Worm (Caenorhabditis elegans): ENCODE results near the gene F08D12.4.

DNA sequence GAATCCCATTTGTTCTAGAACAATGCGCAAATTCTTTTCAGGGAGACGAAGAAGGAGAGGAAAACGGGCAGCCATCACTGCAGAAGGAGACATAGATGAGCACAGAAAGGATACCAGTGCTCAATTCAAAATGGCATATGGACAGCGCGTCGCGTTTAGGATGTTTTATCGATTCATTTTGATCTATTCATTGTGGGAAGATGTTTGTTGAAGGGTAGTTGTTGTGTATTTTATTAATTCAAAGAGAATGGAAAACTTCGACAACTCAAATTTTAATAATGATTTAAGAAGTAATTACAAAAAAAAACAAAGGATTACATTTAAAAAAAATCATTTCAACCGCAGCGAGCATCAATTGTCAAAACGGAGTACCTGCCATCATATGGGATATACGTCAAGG is 5.8 kb upstream of the F08D12.4 start, which contains the start of gene sdz-10:
- no peak for TF ChIP-seq ztf-11 (tag; optimal IDR thresholded peaks at IDR 0.05)
- no peak for TF ChIP-seq aly-2 (tag; optimal IDR thresholded peaks at IDR 0.05)
- TF ChIP-seq elt-3 (tag; optimal IDR thresholded peaks at IDR 0.05) = no peak
- no peak for TF ChIP-seq unc-62 (GFP tag; optimal IDR thresholded peaks at IDR 0.05)
- TF ChIP-seq fos-1 (tag; optimal IDR thresholded peaks at IDR 0.05) = no peak
- no peak for TF ChIP-seq unc-39 (tag; optimal IDR thresholded peaks at IDR 0.05)
- no peak for TF ChIP-seq nhr-10 (tag; optimal IDR thresholded peaks at IDR 0.05)
- TF ChIP-seq nhr-237 (tag; optimal IDR thresholded peaks at IDR 0.05) = no peak
- no peak for TF ChIP-seq peb-1 (tag; optimal IDR thresholded peaks at IDR 0.05)
- no peak for TF ChIP-seq ama-1 (optimal IDR thresholded peaks at IDR 0.05)

All from whole organism, L2 larva.